Fruit fly (Drosophila melanogaster) whole organism, pupa: ENCODE measurements around the gene CG43338.

Experiments used
- CG4496 ChIP-seq: fragments of 200-800 bp; sonication (Bioruptor generic); IDR thresholded peaks from 3 replicates; pipeline ENCODE4 v1.3.6; 2022; ENCODE audit warnings: missing biosample characterization, missing genetic modification characterization
- CG8301 ChIP-seq: fragments of 200-800 bp; sonication (Bioruptor generic); optimal IDR thresholded peaks from 2 replicates; lab custom pipeline; 2018; ENCODE audit warnings: missing biosample characterization, mild to moderate bottlenecking, missing genetic modification characterization
- Pif1A ChIP-seq: fragments of 200-800 bp; sonication (Bioruptor generic); optimal IDR thresholded peaks from 3 replicates; lab custom pipeline; 2016; ENCODE audit warnings: missing biosample characterization, missing genetic modification characterization
- gl ChIP-seq: fragments of 200-800 bp; sonication (Bioruptor generic); optimal IDR thresholded peaks from 2 replicates; lab custom pipeline; 2018; ENCODE audit warnings: missing biosample characterization, mild to moderate bottlenecking, missing genetic modification characterization

DNA sequence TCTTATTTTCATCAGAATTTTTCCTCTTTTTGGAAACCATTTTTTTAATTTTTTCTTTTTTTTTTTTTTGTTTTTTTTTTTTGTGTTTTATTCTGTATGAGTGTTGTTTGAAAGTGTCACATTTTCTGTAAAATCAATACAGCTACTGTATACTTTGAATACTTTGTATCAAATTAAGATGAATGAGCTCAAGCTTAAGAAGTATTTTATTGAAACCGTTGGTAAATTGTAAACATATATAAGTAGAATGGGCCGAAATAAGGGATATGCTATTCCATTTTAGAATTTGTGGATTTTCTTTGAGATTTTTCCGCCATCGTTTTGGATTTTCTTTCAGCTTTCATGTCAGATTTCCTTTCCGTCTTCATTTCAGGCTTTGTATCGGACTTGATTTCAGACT, 3.9 kb upstream of the CG43338 start, which contains the start of gene Mst36Fb:
- TF ChIP-seq gl (no peak), CG4496 (GFP tag; lab: Robert Waterston, UW) (no peak), Pif1A (GFP tag; lab: Kevin White, UChicago) (no peak), CG8301 (tag; lab: Kevin White, UChicago) (no peak)
